Worm (Caenorhabditis elegans): Measurements from ENCODE around the gene glb-13.

The glb-13 gene

DNA sequence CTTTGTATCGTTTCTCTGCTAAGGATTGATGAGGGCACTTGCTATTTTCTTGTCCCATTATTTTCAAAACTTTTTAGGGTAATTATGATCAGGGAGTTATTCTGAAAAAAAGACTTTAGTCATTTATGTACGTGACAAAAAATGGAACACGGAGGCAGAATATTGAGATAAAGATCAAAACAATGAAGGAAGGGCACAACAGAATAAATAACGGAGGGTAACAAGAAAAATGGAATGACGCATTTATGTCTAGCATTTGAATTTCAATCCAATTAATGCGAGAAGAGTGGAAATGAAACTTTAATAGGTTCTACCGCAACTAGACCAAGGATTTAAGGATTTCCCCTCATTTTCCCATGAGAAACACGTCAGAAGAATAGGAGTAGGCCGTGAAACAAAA is at the start of gene glb-13:
glb-13 (minus strand) TSS at position 101 of the 400 bp plus-strand sequence.
- no peak for TF ChIP-seq nhr-67 (tag; optimal IDR thresholded peaks at IDR 0.05)
- TF ChIP-seq R02D3.7 (tag; optimal IDR thresholded peaks at IDR 0.05) = no peak
- TF ChIP-seq elt-3 (tag; optimal IDR thresholded peaks at IDR 0.05) = no peak
- no peak for TF ChIP-seq nfya-1 (tag; optimal IDR thresholded peaks at IDR 0.05; ENCODE audit: insufficient read depth)
- no peak for TF ChIP-seq mdl-1 (tag; optimal IDR thresholded peaks at IDR 0.05)
- TF ChIP-seq nhr-12 (tag; optimal IDR thresholded peaks at IDR 0.05) = no peak
- TF ChIP-seq aly-2 (tag; optimal IDR thresholded peaks at IDR 0.05) = no peak
- no peak for TF ChIP-seq ama-1 (optimal IDR thresholded peaks at IDR 0.05)
- TF ChIP-seq fkh-10 (GFP tag; optimal IDR thresholded peaks at IDR 0.05) = no peak
- TF ChIP-seq unc-62 (GFP tag; optimal IDR thresholded peaks at IDR 0.05) = no peak
- no peak for TF ChIP-seq nhr-237 (tag; optimal IDR thresholded peaks at IDR 0.05)

DNA sequence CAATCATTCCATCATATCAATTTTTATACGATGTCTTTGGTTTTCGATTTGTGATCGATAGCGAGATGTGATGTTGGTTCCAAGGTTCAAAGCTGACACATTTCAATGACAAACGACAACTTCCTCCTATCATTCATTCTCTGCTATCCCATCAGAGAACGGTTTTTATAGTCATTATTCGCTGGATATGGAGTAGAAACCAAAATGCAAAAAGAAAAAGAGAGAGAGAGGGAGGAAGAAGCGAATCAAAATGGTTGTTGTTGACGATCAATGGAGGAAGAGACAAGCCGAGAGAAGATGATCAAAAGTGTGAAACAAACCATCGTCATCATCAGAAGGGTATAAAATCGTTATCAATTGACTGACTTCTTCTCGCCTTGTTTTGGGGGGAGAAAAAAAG is 47.2 kb upstream of the glb-13 start, which contains the start of gene T24D3.2:
T24D3.2 (plus strand) TSS at position 304 of the 400 bp plus-strand sequence.
- TF ChIP-seq daf-12 (tag; optimal IDR thresholded peaks at IDR 0.05) (no peak), jun-1 (tag; optimal IDR thresholded peaks at IDR 0.05) (no peak), ztf-11 (tag; optimal IDR thresholded peaks at IDR 0.05) (no peak), egl-27 (tag; optimal IDR thresholded peaks at IDR 0.05) (peak; percentile 12), nhr-25 (tag; optimal IDR thresholded peaks at IDR 0.05) (peak; percentile 70), fkh-10 (GFP tag; optimal IDR thresholded peaks at IDR 0.05) (no peak), ceh-9 (tag; optimal IDR thresholded peaks at IDR 0.05) (no peak), tbx-2 (tag; optimal IDR thresholded peaks at IDR 0.05) (peak; percentile 30), sea-2 (GFP tag; optimal IDR thresholded peaks at IDR 0.05) (no peak), elt-2 (tag; optimal IDR thresholded peaks at IDR 0.05) (no peak), aly-2 (tag; optimal IDR thresholded peaks at IDR 0.05) (no peak), ceh-28 (tag; optimal IDR thresholded peaks at IDR 0.05) (peak; percentile 61), elt-1 (tag; optimal IDR thresholded peaks at IDR 0.05) (no peak), nhr-77 (tag; optimal IDR thresholded peaks at IDR 0.05) (no peak), nhr-23 (tag; optimal IDR thresholded peaks at IDR 0.05) (peak; percentile 80), snpc-4 (tag; optimal IDR thresholded peaks at IDR 0.05) (no peak), elt-3 (tag; optimal IDR thresholded peaks at IDR 0.05) (peak; percentile 42 to 88 (median 53)), nhr-12 (tag; optimal IDR thresholded peaks at IDR 0.05) (no peak), eor-1 (tag; optimal IDR thresholded peaks at IDR 0.05) (no peak), nhr-43 (tag; optimal IDR thresholded peaks at IDR 0.05; ENCODE audit: poor library complexity, severe bottlenecking) (peak; percentile 91), ama-1 (optimal IDR thresholded peaks at IDR 0.05) (no peak), nhr-237 (tag; optimal IDR thresholded peaks at IDR 0.05) (no peak), pqm-1 (tag; optimal IDR thresholded peaks at IDR 0.05) (no peak), nfya-1 (tag; optimal IDR thresholded peaks at IDR 0.05; ENCODE audit: insufficient read depth) (no peak), ZK546.5 (tag; optimal IDR thresholded peaks at IDR 0.05) (no peak), fos-1 (tag; optimal IDR thresholded peaks at IDR 0.05) (no peak), lin-15B (tag; optimal IDR thresholded peaks at IDR 0.05) (no peak), R02D3.7 (tag; optimal IDR thresholded peaks at IDR 0.05) (peak; percentile 18), lsy-12 (tag; optimal IDR thresholded peaks at IDR 0.05) (no peak), nhr-28 (tag; optimal IDR thresholded peaks at IDR 0.05) (no peak), nhr-67 (tag; optimal IDR thresholded peaks at IDR 0.05) (no peak), ceh-16 (tag; optimal IDR thresholded peaks at IDR 0.05) (no peak), egl-5 (tag; optimal IDR thresholded peaks at IDR 0.05) (no peak), lin-39 (tag; optimal IDR thresholded peaks at IDR 0.05) (no peak), unc-39 (tag; optimal IDR thresholded peaks at IDR 0.05) (no peak), zag-1 (tag; optimal IDR thresholded peaks at IDR 0.05) (no peak), skn-1 (tag; optimal IDR thresholded peaks at IDR 0.05) (no peak), ceh-82 (tag; optimal IDR thresholded peaks at IDR 0.05) (no peak), fkh-2 (tag; optimal IDR thresholded peaks at IDR 0.05) (no peak), nhr-76 (tag; optimal IDR thresholded peaks at IDR 0.05) (peak; percentile 80), nhr-11 (tag; optimal IDR thresholded peaks at IDR 0.05) (no peak), hmg-11 (tag; optimal IDR thresholded peaks at IDR 0.05) (no peak), ztf-4 (tag; optimal IDR thresholded peaks at IDR 0.05) (no peak), pha-4 (tag; optimal IDR thresholded peaks at IDR 0.05) (no peak), mml-1 (tag; optimal IDR thresholded peaks at IDR 0.05) (no peak), mdl-1 (tag; optimal IDR thresholded peaks at IDR 0.05) (peak; percentile 13), unc-62 (GFP tag; optimal IDR thresholded peaks at IDR 0.05) (peak; percentile 20)
